Fruit fly (Drosophila melanogaster) S2 (cell line): ENCODE measurements around the gene CG17242.

ENCODE experiments used
- CG8478 ChIP-seq: fragments of >200 bp; optimal IDR thresholded peaks from 2 replicates; lab custom pipeline; 2018
- CTCF ChIP-seq, 2 experiments: fragments of >200 bp; optimal IDR thresholded peaks; 2 replicates each; lab custom pipeline; 2018

DNA sequence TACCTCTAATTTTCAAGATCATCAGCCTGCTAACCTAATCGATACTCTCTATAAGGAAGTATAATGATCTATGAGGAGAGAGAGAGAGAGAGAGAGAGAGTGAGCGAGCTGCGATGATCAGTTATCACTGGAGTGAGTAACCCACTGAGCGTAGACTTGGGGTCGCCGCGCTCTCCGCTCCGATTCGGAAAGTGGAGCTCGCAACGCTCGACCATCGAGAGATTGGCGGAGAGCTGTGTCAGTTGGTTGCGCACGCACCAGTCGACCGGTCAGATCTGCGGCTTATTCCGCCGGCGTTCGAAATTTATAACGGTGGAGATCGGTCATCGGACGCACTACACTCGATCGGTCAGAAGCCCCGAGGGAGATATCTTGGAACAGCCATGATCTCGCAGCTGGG is 26.8 kb downstream of the CG17242 start, which contains the start of gene CG4267:
- TF ChIP-seq CG8478 (lab: Kevin White, UChicago) (no peak), CTCF (optimal IDR thresholded peaks at IDR 0.05; lab: Kevin White, UChicago) (no peak)
